Fruit fly (Drosophila melanogaster) whole organism, adult: ENCODE data around the gene Pp2C1.

ENCODE experiments used
- CG12768 ChIP-seq: fragments of 200-800 bp; sonication (Bioruptor generic); optimal IDR thresholded peaks from 2 replicates; lab custom pipeline; 2017; ENCODE audit warnings: missing biosample characterization, missing genetic modification characterization, mild to moderate bottlenecking, moderate library complexity, missing genetic modification reagents
- CG33017 ChIP-seq: fragments of 200-800 bp; sonication (Bioruptor generic); optimal IDR thresholded peaks from 2 replicates; lab custom pipeline; 2018; ENCODE audit warnings: missing biosample characterization, mild to moderate bottlenecking, missing genetic modification characterization, moderate library complexity
- CG5204 ChIP-seq: fragments of 200-800 bp; sonication (Bioruptor generic); optimal IDR thresholded peaks from 2 replicates; lab custom pipeline; 2016; ENCODE audit warnings: missing biosample characterization, missing genetic modification characterization
- CG7045 ChIP-seq: fragments of 200-800 bp; sonication (Bioruptor generic); optimal IDR thresholded peaks from 2 replicates; lab custom pipeline; 2017; ENCODE audit warnings: missing biosample characterization, mild to moderate bottlenecking, missing genetic modification characterization
- Clk ChIP-seq: fragments of 200-800 bp; sonication (Bioruptor generic); optimal IDR thresholded peaks from 2 replicates; lab custom pipeline; 2017; ENCODE audit warnings: missing biosample characterization, missing genetic modification characterization
- Crg-1 ChIP-seq: fragments of 200-800 bp; sonication (Bioruptor generic); optimal IDR thresholded peaks from 2 replicates; lab custom pipeline; 2016; ENCODE audit warnings: missing biosample characterization, missing genetic modification characterization
- Hr96 ChIP-seq: fragments of 200-800 bp; sonication (Bioruptor generic); optimal IDR thresholded peaks from 2 replicates; lab custom pipeline; 2016; ENCODE audit warnings: missing biosample characterization, missing genetic modification characterization
- cic ChIP-seq: fragments of 200-800 bp; sonication (Bioruptor generic); optimal IDR thresholded peaks from 2 replicates; lab custom pipeline; 2017; ENCODE audit warnings: missing biosample characterization, mild to moderate bottlenecking, missing genetic modification characterization, moderate library complexity
- cnc ChIP-seq, 2 experiments: fragments of >200 bp; optimal IDR thresholded peaks; 2 replicates each; lab custom pipeline; 2017
- kay ChIP-seq: fragments of 200-800 bp; sonication (Bioruptor generic); peaks from one replicate; lab custom pipeline; 2016; ENCODE audit warnings: missing biosample characterization, missing genetic modification characterization, borderline replicate concordance
- tj ChIP-seq: fragments of 200-800 bp; sonication (Bioruptor generic); optimal IDR thresholded peaks from 3 replicates; lab custom pipeline; 2017; ENCODE audit warnings: missing biosample characterization, mild to moderate bottlenecking, missing genetic modification characterization, moderate library complexity

- TF ChIP-seq kay (GFP tag; lab: Kevin White, UChicago) (no peak), tj (GFP tag; lab: Kevin White, UChicago) (peak; percentile 44), CG7045 (GFP tag; lab: Kevin White, UChicago) (no peak), cnc (optimal IDR thresholded peaks at IDR 0.05; lab: Kevin White, UChicago) (no peak), Hr96 (no peak), cic (GFP tag; lab: Kevin White, UChicago) (no peak), Crg-1 (no peak), CG33017 (no peak), CG5204 (GFP tag; lab: Kevin White, UChicago) (no peak), Clk (no peak), CG12768 (GFP tag; lab: Kevin White, UChicago) (no peak)
Observed at dm6 chrX:4702804-4703414, 16.2 kb upstream of the Pp2C1 start.
